Fruit fly (Drosophila melanogaster): Measurements from ENCODE around the gene CG18809.

- no peak for TF ChIP-seq salr (GFP tag; optimal IDR thresholded peaks at IDR 0.05)
- no peak for TF ChIP-seq CG11762 (GFP tag; optimal IDR thresholded peaks at IDR 0.05; ENCODE audit: insufficient read depth)
- no peak for TF ChIP-seq Eip93F (GFP tag; optimal IDR thresholded peaks at IDR 0.05)
- no peak for TF ChIP-seq pdm3 (GFP tag; optimal IDR thresholded peaks at IDR 0.05)
- no peak for TF ChIP-seq CG16779 (tag; optimal IDR thresholded peaks at IDR 0.05)
- TF ChIP-seq CG15336 (GFP tag; IDR thresholded peaks at IDR 0.05), result no peak
- TF ChIP-seq Sox102F (GFP tag; optimal IDR thresholded peaks at IDR 0.05), result no peak
- no peak for TF ChIP-seq CG6854 (GFP tag; optimal IDR thresholded peaks at IDR 0.05)
These were observed 43.9 kb upstream of the CG18809 start for dm6 chrX:19787921-19788620.

Measured in whole organism, prepupa.